Fruit fly (Drosophila melanogaster): Measurements from ENCODE around the gene Oga.

DNA sequence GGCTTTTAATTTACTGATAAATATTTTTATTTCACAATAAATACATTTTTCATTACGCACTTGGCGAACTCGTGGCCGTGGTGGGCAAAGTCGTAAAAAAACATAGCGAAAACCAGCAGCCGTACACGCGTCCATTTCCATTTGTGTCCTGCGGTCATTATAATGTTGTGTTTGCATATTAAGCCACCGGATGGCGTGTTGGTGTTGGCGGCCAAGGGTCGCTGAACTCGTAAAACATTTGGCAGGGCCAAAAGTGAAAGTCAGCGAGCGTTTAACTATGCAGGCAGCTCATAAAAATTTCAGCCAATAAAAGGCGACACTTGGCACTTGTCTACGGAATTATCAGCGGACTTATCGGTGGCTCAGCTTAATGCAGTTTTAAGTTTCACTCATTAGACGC lies 33.6 kb downstream of the Oga start:
- no peak for TF ChIP-seq Dll (optimal IDR thresholded peaks at IDR 0.05)
- TF ChIP-seq EcR (GFP tag; optimal IDR thresholded peaks at IDR 0.05): no peak
- no peak for TF ChIP-seq CG8478 (optimal IDR thresholded peaks at IDR 0.05)
- TF ChIP-seq usp (GFP tag; optimal IDR thresholded peaks at IDR 0.05): no peak
- no peak for TF ChIP-seq pan (optimal IDR thresholded peaks at IDR 0.05)
